Worm (Caenorhabditis elegans) whole organism, young adult: ENCODE measurements around the gene F01F1.2.

Experiments
- cebp-2 ChIP-seq: fragments of 200-800 bp; sonication (Bioruptor generic); IDR thresholded peaks from 2 replicates; pipeline ENCODE4 v1.3.6; 2022; ENCODE audit warnings: missing genetic modification characterization, missing compliant biosample characterization
- chd-7 ChIP-seq: sonication (generic microtip); optimal IDR thresholded peaks from 2 replicates; lab custom pipeline; 2016; ENCODE audit warnings: mild to moderate bottlenecking, missing genetic modification characterization, moderate library complexity, missing compliant biosample characterization
- ets-4 ChIP-seq: fragments of 200-800 bp; sonication (Bioruptor generic); optimal IDR thresholded peaks from 2 replicates; lab custom pipeline; 2018; ENCODE audit warnings: mild to moderate bottlenecking, missing genetic modification characterization, missing compliant biosample characterization
- unc-62 ChIP-seq: fragments of 150-350 bp; optimal IDR thresholded peaks from 2 replicates; lab custom pipeline; 2014; ENCODE audit warnings: missing biosample characterization, missing genetic modification reagents, missing genetic modification characterization

DNA sequence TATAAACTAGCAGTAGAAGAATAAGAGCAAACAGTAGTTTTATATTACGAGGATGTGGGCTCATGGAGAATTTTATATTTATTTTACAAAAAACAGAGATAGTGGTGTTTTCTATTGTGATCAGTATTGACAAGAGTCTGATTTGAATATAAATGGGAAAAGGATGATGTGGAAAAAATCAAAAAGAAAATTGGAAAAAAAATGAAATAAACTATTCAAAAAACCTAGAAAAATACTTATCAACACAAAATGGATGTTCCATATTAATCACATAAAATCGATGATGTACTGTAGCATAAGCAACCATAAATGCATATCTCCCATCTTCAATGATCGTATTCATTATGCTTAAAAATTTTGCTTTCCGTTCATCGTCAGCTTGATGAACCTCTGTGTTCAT is 8.5 kb downstream of the F01F1.2 start, which contains the start of gene C28H8.7:
- TF ChIP-seq unc-62 (GFP tag; lab: Kevin White, UChicago) (no peak), chd-7 (no peak), ets-4 (GFP tag; lab: Kevin White, UChicago) (no peak), cebp-2 (GFP tag; lab: Robert Waterston, UW) (no peak)
